Worm (Caenorhabditis elegans): ENCODE measurements around the gene M04B2.2.
A peak's percentile ranks its signal among the peaks of the same experiment; 100 is the strongest.

M04B2.2 gene

DNA sequence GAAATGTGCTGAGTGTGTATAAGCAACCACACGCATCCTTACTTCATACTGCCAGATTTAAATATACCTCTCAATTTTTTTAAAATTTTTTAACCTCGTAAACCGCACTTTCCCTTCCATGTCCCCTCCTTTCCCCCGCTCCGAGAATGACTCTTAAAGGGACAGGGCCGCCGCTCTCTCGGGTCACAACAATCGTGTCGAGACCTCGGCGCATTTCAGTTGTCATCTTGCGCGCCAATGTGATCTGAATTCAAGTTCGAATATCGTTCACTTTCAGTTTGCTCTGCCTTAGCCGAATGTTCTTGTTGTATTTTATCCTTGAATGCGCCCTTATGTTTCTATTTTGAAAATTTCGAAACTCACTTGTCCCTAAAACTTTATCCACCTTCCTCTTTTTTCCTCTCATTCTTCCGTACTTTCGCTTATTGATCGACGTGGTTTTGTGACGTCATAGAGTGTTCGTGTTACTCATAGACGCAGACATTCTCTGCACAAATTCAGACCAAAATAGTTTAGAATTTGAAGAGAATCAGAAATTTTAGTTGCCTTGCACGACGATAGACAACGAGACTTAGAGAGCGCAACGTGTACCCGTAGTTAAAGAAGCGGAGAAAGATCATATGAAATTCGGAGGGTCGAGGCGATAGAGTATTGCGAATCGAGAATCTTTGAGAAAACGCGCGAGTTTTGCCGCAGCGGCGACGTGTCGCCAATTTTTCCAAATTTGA is 5.5 kb upstream of the M04B2.2 start (continued):
- no peak for TF ChIP-seq sox-2 (GFP tag; IDR thresholded peaks at IDR 0.05)
- no peak for TF ChIP-seq rnt-1 (tag; optimal IDR thresholded peaks at IDR 0.05)
- TF ChIP-seq lim-6 (tag; optimal IDR thresholded peaks at IDR 0.05) = no peak
- no peak for TF ChIP-seq hlh-15 (tag; optimal IDR thresholded peaks at IDR 0.05)
- TF ChIP-seq pat-9 (tag; optimal IDR thresholded peaks at IDR 0.05) = no peak
- TF ChIP-seq pha-2 (tag; optimal IDR thresholded peaks at IDR 0.05) = no peak
- peak; percentile 37 for TF ChIP-seq ceh-18 (tag; optimal IDR thresholded peaks at IDR 0.05)
- TF ChIP-seq ama-1 (optimal IDR thresholded peaks at IDR 0.05) = no peak

DNA sequence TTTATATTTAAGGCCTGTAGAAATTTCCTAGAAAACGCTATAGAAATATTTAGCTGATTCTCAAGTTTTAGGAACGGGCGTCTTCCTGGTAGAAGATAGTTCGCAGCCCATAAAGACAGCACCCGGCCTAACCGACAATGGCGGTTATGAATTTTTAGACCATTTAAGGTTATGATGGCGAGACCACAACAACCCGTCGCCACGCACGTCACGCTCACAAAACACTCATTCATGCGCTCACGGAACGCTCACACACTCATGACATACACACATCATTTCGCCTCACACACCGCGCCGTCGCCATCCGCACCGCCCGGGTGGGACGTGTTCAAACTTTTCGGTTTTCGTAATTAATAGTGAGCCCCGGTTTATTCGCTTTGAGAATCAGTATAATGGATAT is 4.2 kb upstream of the M04B2.2 start:
- TF ChIP-seq pat-9 (tag; optimal IDR thresholded peaks at IDR 0.05) = no peak
- TF ChIP-seq npax-4 (tag; optimal IDR thresholded peaks at IDR 0.05) = no peak
- peak; percentile 1 for TF ChIP-seq hlh-30 (tag; optimal IDR thresholded peaks at IDR 0.05; ENCODE audit: insufficient read depth)

DNA sequence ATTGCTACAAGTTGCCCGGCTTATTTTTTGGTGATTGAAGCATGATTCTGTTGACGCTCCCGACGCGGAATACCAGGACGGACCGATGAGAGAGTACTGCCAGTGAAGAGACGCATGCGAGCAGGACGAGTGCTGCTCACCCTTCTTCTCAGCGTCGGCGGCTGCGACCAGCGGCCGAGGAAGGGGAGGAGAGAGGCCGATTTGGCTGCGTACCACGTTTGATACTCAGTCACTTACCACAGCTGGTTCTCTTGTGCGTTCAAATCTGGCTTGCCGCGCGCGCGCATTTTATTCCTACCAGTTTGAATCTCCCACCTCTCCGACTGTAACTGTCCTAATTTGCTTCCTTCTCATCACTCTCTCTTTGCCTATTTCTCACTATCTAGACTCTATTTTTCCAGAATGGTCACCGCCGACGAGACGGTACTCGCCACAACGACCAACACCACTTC is 3.6 kb upstream of the M04B2.2 start, which contains the start of gene mep-1:
Gene mep-1 (plus strand): TSS at position 402 of the 452 bp plus-strand sequence.
- TF ChIP-seq F13H6.1 (tag; optimal IDR thresholded peaks at IDR 0.05) (no peak), ref-2 (tag; optimal IDR thresholded peaks at IDR 0.05) (peak; percentile 9), unc-3 (GFP tag; conservative IDR thresholded peaks at IDR 0.05) (no peak), unc-3 (tag; optimal IDR thresholded peaks at IDR 0.05) (no peak), Y22D7AL.16 (tag; optimal IDR thresholded peaks at IDR 0.05) (no peak), ceh-30 (tag; optimal IDR thresholded peaks at IDR 0.05) (no peak), elt-2 (tag; optimal IDR thresholded peaks at IDR 0.05) (no peak), hlh-15 (tag; optimal IDR thresholded peaks at IDR 0.05) (no peak), hlh-8 (tag; optimal IDR thresholded peaks at IDR 0.05) (no peak), ceh-34 (tag; optimal IDR thresholded peaks at IDR 0.05) (peak; percentile 62), ceh-9 (tag; optimal IDR thresholded peaks at IDR 0.05) (no peak), eyg-1 (tag; optimal IDR thresholded peaks at IDR 0.05) (peak; percentile 61), ceh-6 (GFP tag; optimal IDR thresholded peaks at IDR 0.05) (peak; percentile 5), fkh-6 (tag; optimal IDR thresholded peaks at IDR 0.05) (no peak), nhr-232 (tag; optimal IDR thresholded peaks at IDR 0.05) (no peak), rnt-1 (tag; optimal IDR thresholded peaks at IDR 0.05) (peak; percentile 61), fkh-10 (GFP tag; optimal IDR thresholded peaks at IDR 0.05) (no peak), unc-42 (tag; optimal IDR thresholded peaks at IDR 0.05) (peak; percentile 43), unc-55 (GFP tag; optimal IDR thresholded peaks at IDR 0.05) (peak; percentile 5), dve-1 (tag; optimal IDR thresholded peaks at IDR 0.05) (no peak), madf-2 (tag; optimal IDR thresholded peaks at IDR 0.05) (peak; percentile 72), ceh-45 (GFP tag; IDR thresholded peaks at IDR 0.05) (no peak), unc-86 (tag; optimal IDR thresholded peaks at IDR 0.05) (no peak), pat-9 (tag; optimal IDR thresholded peaks at IDR 0.05) (no peak), ceh-22 (tag; optimal IDR thresholded peaks at IDR 0.05) (no peak), ceh-31 (tag; optimal IDR thresholded peaks at IDR 0.05) (peak; percentile 65), ztf-16 (tag; optimal IDR thresholded peaks at IDR 0.05) (peak; percentile 2), syd-9 (tag; optimal IDR thresholded peaks at IDR 0.05) (no peak), ceh-18 (tag; optimal IDR thresholded peaks at IDR 0.05) (peak; percentile 43), nfya-1 (tag; optimal IDR thresholded peaks at IDR 0.05) (peak; percentile 52), pha-2 (tag; optimal IDR thresholded peaks at IDR 0.05) (no peak), hlh-30 (tag; optimal IDR thresholded peaks at IDR 0.05; ENCODE audit: insufficient read depth) (peak; percentile 31), tbx-2 (tag; optimal IDR thresholded peaks at IDR 0.05) (peak; percentile 69), che-1 (tag; optimal IDR thresholded peaks at IDR 0.05) (no peak), gmeb-2 (tag; optimal IDR thresholded peaks at IDR 0.05) (no peak), pqm-1 (tag; optimal IDR thresholded peaks at IDR 0.05) (no peak), dmd-4 (tag; optimal IDR thresholded peaks at IDR 0.05; ENCODE audit: borderline replicate concordance) (peak; percentile 55), C08G9.2 (tag; optimal IDR thresholded peaks at IDR 0.05) (peak; percentile 17)

Data from whole organism, late embryonic.